Worm (Caenorhabditis elegans) whole organism, L4 larva: Measurements from ENCODE around the gene tbx-38.

Experiments used
- D1046.2 ChIP-seq: fragments of 200-800 bp; sonication (Bioruptor generic); IDR thresholded peaks from 2 replicates; pipeline ENCODE4 v1.3.6; 2022; ENCODE audit warnings: missing genetic modification characterization, missing compliant biosample characterization
- F10B5.3 ChIP-seq: sonication (generic microtip); optimal IDR thresholded peaks from 2 replicates; lab custom pipeline; 2016; ENCODE audit warnings: mild to moderate bottlenecking, missing genetic modification characterization, missing compliant biosample characterization
- F49E8.2 ChIP-seq: sonication (generic microtip); optimal IDR thresholded peaks from 2 replicates; lab custom pipeline; 2016; ENCODE audit warnings: missing compliant biosample characterization, mild to moderate bottlenecking, missing genetic modification characterization, borderline replicate concordance
- Y48G9A.11 ChIP-seq: fragments of 200-800 bp; sonication (Bioruptor generic); IDR thresholded peaks from 2 replicates; pipeline ENCODE4 v1.3.6; 2022; ENCODE audit warnings: missing genetic modification reagents, missing genetic modification characterization, missing compliant biosample characterization
- Y75B8A.6 ChIP-seq: fragments of 200-800 bp; sonication (Bioruptor generic); IDR thresholded peaks from 2 replicates; pipeline ENCODE4 v1.3.6; 2022; ENCODE audit warnings: missing genetic modification reagents, missing genetic modification characterization, missing compliant biosample characterization
- aha-1 ChIP-seq: fragments of 150-350 bp; peaks from one replicate; lab custom pipeline; 2014; ENCODE audit warnings: missing biosample characterization, missing genetic modification characterization
- ama-1 ChIP-seq: fragments of 150-350 bp; optimal IDR thresholded peaks from 2 replicates; lab custom pipeline; 2014; ENCODE audit warnings: inconsistent platforms, mixed read lengths
- arid-1 ChIP-seq: fragments of 200-800 bp; sonication (Bioruptor generic); conservative IDR thresholded peaks from 2 replicates; pipeline ENCODE4 v1.3.6; 2022; ENCODE audit warnings: missing genetic modification reagents, missing genetic modification characterization, missing compliant biosample characterization
- ceh-20 ChIP-seq: fragments of 200-800 bp; sonication (Bioruptor generic); IDR thresholded peaks from 2 replicates; pipeline ENCODE4 v1.3.6; 2022; ENCODE audit warnings: missing genetic modification reagents, missing genetic modification characterization, missing compliant biosample characterization
- ceh-44 ChIP-seq: fragments of 200-800 bp; sonication (Bioruptor generic); IDR thresholded peaks from 2 replicates; pipeline ENCODE4 v1.3.6; 2022; ENCODE audit warnings: missing genetic modification reagents, missing genetic modification characterization, missing compliant biosample characterization
- ctbp-1 ChIP-seq: fragments of 200-800 bp; sonication (Bioruptor generic); IDR thresholded peaks from 2 replicates; pipeline ENCODE4 v1.3.6; 2022; ENCODE audit warnings: missing genetic modification reagents, missing genetic modification characterization, missing compliant biosample characterization
- daf-19 ChIP-seq: fragments of 200-800 bp; sonication (Bioruptor generic); conservative IDR thresholded peaks from 2 replicates; pipeline ENCODE4 v1.3.6; 2022; ENCODE audit warnings: missing genetic modification characterization, missing compliant biosample characterization
- dmd-8 ChIP-seq: fragments of 200-800 bp; sonication (Bioruptor generic); IDR thresholded peaks from 2 replicates; pipeline ENCODE4 v1.3.6; 2022; ENCODE audit warnings: missing genetic modification characterization, missing compliant biosample characterization
- duxl-1 ChIP-seq: sonication (generic microtip); optimal IDR thresholded peaks from 2 replicates; lab custom pipeline; 2016; ENCODE audit warnings: mild to moderate bottlenecking, missing genetic modification characterization, moderate library complexity, missing compliant biosample characterization; ENCODE audit not compliant: poor library complexity
- fos-1 ChIP-seq: fragments of 150-350 bp; optimal IDR thresholded peaks from 2 replicates; lab custom pipeline; 2014; ENCODE audit warnings: missing biosample characterization, missing genetic modification characterization
- gei-8 ChIP-seq: fragments of 200-800 bp; sonication (Bioruptor generic); optimal IDR thresholded peaks from 2 replicates; lab custom pipeline; 2018; ENCODE audit warnings: mild to moderate bottlenecking, missing genetic modification characterization, missing compliant biosample characterization
- hmg-1.1 ChIP-seq: fragments of 200-800 bp; sonication (Bioruptor generic); IDR thresholded peaks from 2 replicates; pipeline ENCODE4 v1.3.6; 2022; ENCODE audit warnings: missing genetic modification reagents, missing genetic modification characterization, missing compliant biosample characterization
- lim-7 ChIP-seq: fragments of 200-800 bp; sonication (Bioruptor generic); IDR thresholded peaks from 2 replicates; pipeline ENCODE4 v1.3.6; 2022; ENCODE audit warnings: missing genetic modification characterization, missing compliant biosample characterization
- lir-3 ChIP-seq: sonication (generic microtip); optimal IDR thresholded peaks from 2 replicates; lab custom pipeline; 2016; ENCODE audit warnings: mild to moderate bottlenecking, missing genetic modification characterization, missing compliant biosample characterization
- mdt-29 ChIP-seq: fragments of 200-800 bp; sonication (Bioruptor generic); IDR thresholded peaks from 2 replicates; pipeline ENCODE4 v1.3.6; 2022; ENCODE audit warnings: missing genetic modification reagents, missing genetic modification characterization, missing compliant biosample characterization
- mep-1 ChIP-seq: fragments of 150-350 bp; sonication (generic microtip); optimal IDR thresholded peaks from 3 replicates; lab custom pipeline; 2014; ENCODE audit warnings: missing biosample characterization, missing genetic modification characterization
- mes-2 ChIP-seq: sonication (generic microtip); optimal IDR thresholded peaks from 2 replicates; lab custom pipeline; 2016; ENCODE audit warnings: missing genotype, mild to moderate bottlenecking, missing genetic modification characterization, missing compliant biosample characterization; ENCODE audit not compliant: poor library complexity, severe bottlenecking
- mxl-3 ChIP-seq: fragments of 200-800 bp; sonication (Bioruptor generic); optimal IDR thresholded peaks from 2 replicates; lab custom pipeline; 2018; ENCODE audit warnings: mild to moderate bottlenecking, missing genetic modification characterization, missing compliant biosample characterization
- nhr-42 ChIP-seq: fragments of 200-800 bp; sonication (Bioruptor generic); IDR thresholded peaks from 2 replicates; pipeline ENCODE4 v1.3.6; 2022; ENCODE audit warnings: missing genetic modification characterization, missing compliant biosample characterization
- nhr-48 ChIP-seq: sonication (generic microtip); optimal IDR thresholded peaks from 2 replicates; lab custom pipeline; 2016; ENCODE audit warnings: mild to moderate bottlenecking, missing genetic modification characterization, missing compliant biosample characterization
- nhr-6 ChIP-seq: fragments of 150-350 bp; optimal IDR thresholded peaks from 2 replicates; lab custom pipeline; 2014; ENCODE audit warnings: missing biosample characterization, missing genetic modification characterization
- pha-4 ChIP-seq, 2 experiments: fragments of 150-350 bp in 1 of 2; fragments of 200-800 bp in 1 of 2; sonication (Bioruptor generic) in 1 of 2; IDR thresholded peaks in 1 of 2; optimal IDR thresholded peaks in 1 of 2; 2 replicates each; pipeline versions ENCODE4 v1.3.6 to Lab custom; 2014 to 2022; ENCODE audit warnings: missing genetic modification characterization in 2 of 2, missing genetic modification reagents in 2 of 2, missing biosample characterization in 1 of 2, missing compliant biosample characterization in 1 of 2
- set-16 ChIP-seq: fragments of 200-800 bp; sonication (Bioruptor generic); IDR thresholded peaks from 2 replicates; pipeline ENCODE4 v1.3.6; 2022; ENCODE audit warnings: missing genetic modification reagents, missing genetic modification characterization, missing compliant biosample characterization
- snpc-1.2 ChIP-seq: fragments of 200-800 bp; sonication (Bioruptor generic); IDR thresholded peaks from 2 replicates; pipeline ENCODE4 v1.3.6; 2022; ENCODE audit warnings: missing genetic modification reagents, missing genetic modification characterization, missing compliant biosample characterization
- spr-1 ChIP-seq: sonication (generic microtip); optimal IDR thresholded peaks from 2 replicates; lab custom pipeline; 2016; ENCODE audit warnings: mild to moderate bottlenecking, missing genetic modification characterization, missing compliant biosample characterization
- spr-3 ChIP-seq: fragments of 200-800 bp; sonication (Bioruptor generic); optimal IDR thresholded peaks from 2 replicates; lab custom pipeline; 2018; ENCODE audit warnings: mild to moderate bottlenecking, missing genetic modification characterization, missing compliant biosample characterization
- tag-97 ChIP-seq: fragments of 200-800 bp; sonication (Bioruptor generic); IDR thresholded peaks from 2 replicates; pipeline ENCODE4 v1.3.6; 2022; ENCODE audit warnings: missing genetic modification characterization, missing compliant biosample characterization
- unc-130 ChIP-seq: sonication (generic microtip); optimal IDR thresholded peaks from 2 replicates; lab custom pipeline; 2016; ENCODE audit warnings: missing genetic modification reagents, missing genetic modification characterization, missing compliant biosample characterization
- zip-2 ChIP-seq: fragments of 150-350 bp; optimal IDR thresholded peaks from 2 replicates; lab custom pipeline; 2014; ENCODE audit warnings: missing biosample characterization, missing genetic modification characterization

The tbx-38 gene

ce11 chrIII:11830522-11831489 is 44.9 kb upstream of the tbx-38 start (continued):
- TF ChIP-seq ceh-44 (no peak), set-16 (GFP tag; lab: Robert Waterston, UW) (peak; percentile 56; the same call in 1 of the 2 replicates), ceh-20 (peak; percentile 58), F49E8.2 (tag; lab: Kevin White, UChicago) (no peak), Y48G9A.11 (GFP tag; lab: Robert Waterston, UW) (0 out of 2 replicates have a peak, but pooled peaks have one; percentile 20), arid-1 (GFP tag; lab: Robert Waterston, UW) (peak; percentile 48; the same call in 1 of the 2 replicates), ctbp-1 (GFP tag; lab: Robert Waterston, UW) (0 out of 2 replicates have a peak, but pooled peaks have one; percentile 8), daf-19 (GFP tag; lab: Robert Waterston, UW) (no peak), Y75B8A.6 (no peak), nhr-48 (tag; lab: Kevin White, UChicago) (peak; percentile 2), spr-3 (GFP tag; lab: Kevin White, UChicago) (peak; percentile 42), mxl-3 (GFP tag; lab: Kevin White, UChicago) (no peak), duxl-1 (no peak), hmg-1.1 (GFP tag; lab: Robert Waterston, UW) (peak; percentile 41; the same call in 1 of the 2 replicates), dmd-8 (0 out of 2 replicates have a peak, but pooled peaks have one; percentile 5), ama-1 (lab: Kevin White, UChicago) (peak; percentile 61), fos-1 (tag; lab: Kevin White, UChicago) (no peak), spr-1 (tag; lab: Kevin White, UChicago) (peak; percentile 14), snpc-1.2 (peak; percentile 69), pha-4 (GFP tag; IDR thresholded peaks at IDR 0.05; lab: Robert Waterston, UW) (peak; percentile 27; the same call in 1 of the 2 replicates), pha-4 (tag; optimal IDR thresholded peaks at IDR 0.05; lab: Kevin White, UChicago) (no peak), D1046.2 (GFP tag; lab: Robert Waterston, UW) (0 out of 2 replicates have a peak, but pooled peaks have one; percentile 17), tag-97 (GFP tag; lab: Robert Waterston, UW) (no peak), unc-130 (peak; percentile 4), lir-3 (tag; lab: Kevin White, UChicago) (no peak), mdt-29 (GFP tag; lab: Robert Waterston, UW) (peak; percentile 69), zip-2 (tag; lab: Kevin White, UChicago) (no peak), lim-7 (GFP tag; lab: Robert Waterston, UW) (peak; percentile 56), mep-1 (tag; lab: Kevin White, UChicago) (peak; percentile 38), mes-2 (tag; lab: Kevin White, UChicago) (peak; percentile 40), nhr-42 (GFP tag; lab: Robert Waterston, UW) (0 out of 2 replicates have a peak, but pooled peaks have one; percentile 28), F10B5.3 (tag; lab: Kevin White, UChicago) (no peak)

DNA sequence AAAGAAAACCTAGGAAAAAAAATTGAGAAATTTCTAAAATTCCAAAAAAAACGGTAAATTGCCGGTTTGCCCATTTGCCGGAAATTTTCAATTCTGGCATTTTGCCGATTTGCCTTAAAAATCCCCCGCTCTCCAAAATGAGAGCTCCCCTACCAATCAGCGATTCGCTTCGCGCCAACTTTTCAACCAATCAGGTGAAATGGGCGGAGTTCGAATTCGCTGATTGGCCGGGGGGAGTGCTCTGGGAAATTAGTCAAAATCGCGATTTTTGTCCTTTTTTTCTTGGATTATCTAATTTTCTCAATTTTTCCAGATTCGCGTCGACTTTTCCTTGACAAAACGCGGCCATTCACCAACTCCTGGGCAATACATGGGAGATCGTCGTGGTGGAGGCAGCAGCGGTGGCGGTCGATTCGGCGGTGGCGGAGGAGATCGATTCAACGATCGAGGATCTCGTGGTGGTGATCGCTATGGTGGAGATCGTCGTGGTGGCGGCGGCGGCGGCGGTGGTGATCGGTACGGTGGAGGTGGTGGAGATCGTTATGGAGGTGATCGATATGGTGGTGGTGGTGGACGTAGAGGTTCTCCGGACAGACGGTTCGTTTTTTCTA is 43.8 kb upstream of the tbx-38 start:
- peak; percentile 13 for TF ChIP-seq gei-8 (GFP tag; lab: Kevin White, UChicago)
- TF ChIP-seq set-16 (GFP tag; lab: Robert Waterston, UW) = peak; percentile 91
- TF ChIP-seq aha-1 (tag; lab: Kevin White, UChicago) = peak; percentile 24
- no peak for TF ChIP-seq nhr-6
- peak; percentile 7; the same call in 1 of the 2 replicates for TF ChIP-seq snpc-1.2
